Worm (Caenorhabditis elegans) whole organism, L4 larva: Measurements from ENCODE around the gene ZK863.8.
A peak's percentile ranks its signal among the peaks of the same experiment; 100 is the strongest.

Experiments used
- F10B5.3 ChIP-seq: sonication (generic microtip); optimal IDR thresholded peaks from 2 replicates; lab custom pipeline; 2016; ENCODE audit warnings: mild to moderate bottlenecking, missing genetic modification characterization, missing compliant biosample characterization
- F26F4.8 ChIP-seq: fragments of 200-800 bp; sonication (Bioruptor generic); conservative IDR thresholded peaks from 2 replicates; pipeline ENCODE4 v1.3.6; 2022; ENCODE audit warnings: missing genetic modification characterization, missing compliant biosample characterization
- F37D6.2 ChIP-seq: sonication (generic microtip); optimal IDR thresholded peaks from 2 replicates; lab custom pipeline; 2016; ENCODE audit warnings: mild to moderate bottlenecking, missing genetic modification characterization, missing compliant biosample characterization
- F44E2.7 ChIP-seq: fragments of 200-800 bp; sonication (Bioruptor generic); IDR thresholded peaks from 2 replicates; pipeline ENCODE4 v2.1.2; 2022; ENCODE audit warnings: missing genetic modification characterization, missing compliant biosample characterization
- T20F7.1 ChIP-seq: fragments of 200-800 bp; sonication (Bioruptor generic); optimal IDR thresholded peaks from 2 replicates; lab custom pipeline; 2018; ENCODE audit warnings: mild to moderate bottlenecking, missing genetic modification characterization, missing compliant biosample characterization
- Y48G9A.11 ChIP-seq: fragments of 200-800 bp; sonication (Bioruptor generic); IDR thresholded peaks from 2 replicates; pipeline ENCODE4 v1.3.6; 2022; ENCODE audit warnings: missing genetic modification reagents, missing genetic modification characterization, missing compliant biosample characterization
- Y5F2A.4 ChIP-seq: fragments of 200-800 bp; sonication (Bioruptor generic); optimal IDR thresholded peaks from 2 replicates; lab custom pipeline; 2018; ENCODE audit warnings: mild to moderate bottlenecking, missing genetic modification characterization, missing compliant biosample characterization
- Y75B8A.6 ChIP-seq: fragments of 200-800 bp; sonication (Bioruptor generic); IDR thresholded peaks from 2 replicates; pipeline ENCODE4 v1.3.6; 2022; ENCODE audit warnings: missing genetic modification reagents, missing genetic modification characterization, missing compliant biosample characterization
- ZK337.2 ChIP-seq: fragments of 200-800 bp; sonication (Bioruptor generic); IDR thresholded peaks from 2 replicates; pipeline ENCODE4 v1.3.6; 2022; ENCODE audit warnings: missing genetic modification reagents, missing genetic modification characterization, missing compliant biosample characterization
- aly-2 ChIP-seq: sonication (generic microtip); optimal IDR thresholded peaks from 2 replicates; lab custom pipeline; 2018; ENCODE audit warnings: missing biosample characterization, missing genetic modification characterization
- arid-1 ChIP-seq: fragments of 200-800 bp; sonication (Bioruptor generic); conservative IDR thresholded peaks from 2 replicates; pipeline ENCODE4 v1.3.6; 2022; ENCODE audit warnings: missing genetic modification reagents, missing genetic modification characterization, missing compliant biosample characterization
- ceh-20 ChIP-seq: fragments of 200-800 bp; sonication (Bioruptor generic); IDR thresholded peaks from 2 replicates; pipeline ENCODE4 v1.3.6; 2022; ENCODE audit warnings: missing genetic modification reagents, missing genetic modification characterization, missing compliant biosample characterization
- ceh-32 ChIP-seq: sonication (generic microtip); optimal IDR thresholded peaks from 2 replicates; lab custom pipeline; 2016; ENCODE audit warnings: mild to moderate bottlenecking, missing genetic modification characterization, missing compliant biosample characterization; ENCODE audit not compliant: poor library complexity
- ceh-82 ChIP-seq: sonication (generic microtip); optimal IDR thresholded peaks from 2 replicates; lab custom pipeline; 2017; ENCODE audit warnings: missing biosample characterization, missing genetic modification characterization
- daf-16 ChIP-seq, 3 experiments: sonication (generic microtip); optimal IDR thresholded peaks; 2 replicates each; lab custom pipeline; 2016 to 2017; ENCODE audit warnings: missing genetic modification characterization in 3 of 3, missing genetic modification reagents in 3 of 3, mild to moderate bottlenecking in 2 of 3, missing compliant biosample characterization in 2 of 3, missing biosample characterization in 1 of 3, moderate library complexity in 1 of 3
- dmd-6 ChIP-seq: fragments of 200-800 bp; sonication (Bioruptor generic); IDR thresholded peaks from 2 replicates; pipeline ENCODE4 v1.3.6; 2022; ENCODE audit warnings: missing genetic modification reagents, missing genetic modification characterization, missing compliant biosample characterization
- dpl-1 ChIP-seq: fragments of 150-350 bp; optimal IDR thresholded peaks from 2 replicates; lab custom pipeline; 2014; ENCODE audit warnings: missing biosample characterization, missing genetic modification reagents, missing genetic modification characterization
- dve-1 ChIP-seq: sonication (generic microtip); optimal IDR thresholded peaks from 2 replicates; lab custom pipeline; 2017; ENCODE audit warnings: antibody characterized with exemption, mild to moderate bottlenecking, missing genetic modification characterization, missing compliant biosample characterization; ENCODE audit not compliant: insufficient read depth
- egl-43 ChIP-seq: fragments of 200-800 bp; sonication (Bioruptor generic); IDR thresholded peaks from 2 replicates; pipeline ENCODE4 v1.3.6; 2022; ENCODE audit warnings: missing genetic modification reagents, missing genetic modification characterization, missing compliant biosample characterization
- hif-1 ChIP-seq, 2 experiments: sonication (generic microtip); optimal IDR thresholded peaks; 2 replicates each; lab custom pipeline; 2016 to 2017; ENCODE audit warnings: missing compliant biosample characterization in 2 of 2, missing genetic modification characterization in 2 of 2, missing genetic modification reagents in 2 of 2, missing genotype in 2 of 2, mild to moderate bottlenecking in 1 of 2
- hlh-30 ChIP-seq: sonication (generic microtip); optimal IDR thresholded peaks from 2 replicates; lab custom pipeline; 2017; ENCODE audit warnings: antibody characterized with exemption, mild to moderate bottlenecking, missing genetic modification characterization, missing compliant biosample characterization; ENCODE audit not compliant: insufficient read depth
- hmg-1.1 ChIP-seq: fragments of 200-800 bp; sonication (Bioruptor generic); IDR thresholded peaks from 2 replicates; pipeline ENCODE4 v1.3.6; 2022; ENCODE audit warnings: missing genetic modification reagents, missing genetic modification characterization, missing compliant biosample characterization
- lin-1 ChIP-seq: fragments of 200-800 bp; sonication (Bioruptor generic); IDR thresholded peaks from 2 replicates; pipeline ENCODE4 v1.3.6; 2022; ENCODE audit warnings: missing genetic modification reagents, missing genetic modification characterization, missing compliant biosample characterization
- lin-38 ChIP-seq: fragments of 200-800 bp; sonication (Bioruptor generic); IDR thresholded peaks from 2 replicates; pipeline ENCODE4 v1.3.6; 2022; ENCODE audit warnings: missing genetic modification reagents, missing genetic modification characterization, missing compliant biosample characterization
- lin-39 ChIP-seq: fragments of 150-350 bp; optimal IDR thresholded peaks from 2 replicates; lab custom pipeline; 2014; ENCODE audit warnings: missing biosample characterization, missing genetic modification reagents, missing genetic modification characterization
- lsy-2 ChIP-seq, 2 experiments: fragments of 150-350 bp in 1 of 2; sonication (generic microtip) in 1 of 2; optimal IDR thresholded peaks; 2 replicates each; lab custom pipeline; 2014 to 2017; ENCODE audit warnings: missing biosample characterization in 2 of 2, missing genetic modification characterization in 2 of 2
- mep-1 ChIP-seq: fragments of 150-350 bp; sonication (generic microtip); optimal IDR thresholded peaks from 3 replicates; lab custom pipeline; 2014; ENCODE audit warnings: missing biosample characterization, missing genetic modification characterization
- mes-2 ChIP-seq: sonication (generic microtip); optimal IDR thresholded peaks from 2 replicates; lab custom pipeline; 2016; ENCODE audit warnings: missing genotype, mild to moderate bottlenecking, missing genetic modification characterization, missing compliant biosample characterization; ENCODE audit not compliant: poor library complexity, severe bottlenecking
- mxl-2 ChIP-seq: fragments of 200-800 bp; sonication (Bioruptor generic); conservative IDR thresholded peaks from 2 replicates; pipeline ENCODE4 v1.3.6; 2022; ENCODE audit warnings: missing genetic modification reagents, missing genetic modification characterization, missing compliant biosample characterization
- mxl-3 ChIP-seq: fragments of 200-800 bp; sonication (Bioruptor generic); optimal IDR thresholded peaks from 2 replicates; lab custom pipeline; 2018; ENCODE audit warnings: mild to moderate bottlenecking, missing genetic modification characterization, missing compliant biosample characterization
- nhr-102 ChIP-seq: sonication (generic microtip); optimal IDR thresholded peaks from 2 replicates; lab custom pipeline; 2016; ENCODE audit warnings: mild to moderate bottlenecking, missing genetic modification characterization, moderate library complexity, missing compliant biosample characterization
- nhr-11 ChIP-seq: fragments of 150-350 bp; optimal IDR thresholded peaks from 2 replicates; lab custom pipeline; 2014; ENCODE audit warnings: missing biosample characterization, missing genetic modification characterization
- nhr-25 ChIP-seq: sonication (generic microtip); optimal IDR thresholded peaks from 2 replicates; lab custom pipeline; 2017; ENCODE audit warnings: missing genetic modification characterization, mild to moderate bottlenecking, missing compliant biosample characterization, antibody characterized with exemption, moderate library complexity, borderline replicate concordance; ENCODE audit not compliant: insufficient read depth
- nhr-28 ChIP-seq: fragments of 150-350 bp; optimal IDR thresholded peaks from 2 replicates; lab custom pipeline; 2014; ENCODE audit warnings: missing biosample characterization, missing genetic modification characterization
- nhr-48 ChIP-seq: sonication (generic microtip); optimal IDR thresholded peaks from 2 replicates; lab custom pipeline; 2016; ENCODE audit warnings: mild to moderate bottlenecking, missing genetic modification characterization, missing compliant biosample characterization
- nhr-6 ChIP-seq: fragments of 150-350 bp; optimal IDR thresholded peaks from 2 replicates; lab custom pipeline; 2014; ENCODE audit warnings: missing biosample characterization, missing genetic modification characterization
- rbr-2 ChIP-seq: sonication (generic microtip); optimal IDR thresholded peaks from 2 replicates; lab custom pipeline; 2016; ENCODE audit warnings: missing genotype, missing genetic modification characterization, missing compliant biosample characterization
- unc-130 ChIP-seq: sonication (generic microtip); optimal IDR thresholded peaks from 2 replicates; lab custom pipeline; 2016; ENCODE audit warnings: missing genetic modification reagents, missing genetic modification characterization, missing compliant biosample characterization
- zag-1 ChIP-seq: fragments of 150-350 bp; optimal IDR thresholded peaks from 2 replicates; lab custom pipeline; 2014; ENCODE audit warnings: missing biosample characterization, missing genetic modification characterization

Gene ZK863.8

DNA sequence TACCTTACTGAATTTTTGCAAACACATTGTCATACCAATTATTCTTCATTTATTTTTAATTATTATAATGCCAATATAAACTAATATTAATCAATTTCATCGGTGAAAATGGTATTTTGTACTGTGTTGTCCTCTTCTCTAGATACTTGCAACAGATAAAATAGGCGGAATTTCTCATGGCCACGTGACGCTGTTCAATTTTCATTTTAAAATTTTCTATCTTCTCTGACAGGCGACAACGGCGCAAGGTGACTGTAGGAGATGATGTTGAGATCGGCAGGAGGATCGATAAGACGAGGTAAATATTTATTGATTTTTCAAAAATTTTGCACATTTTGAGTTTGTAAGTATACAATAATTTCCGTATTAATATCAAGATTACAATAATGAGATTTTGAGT is 7.0 kb upstream of the ZK863.8 start, which contains the start of gene ogdh-2 (continued):
- TF ChIP-seq daf-16 (GFP tag; optimal IDR thresholded peaks at IDR 0.05; lab: Kevin White, UChicago) (no peak), daf-16 (tag; optimal IDR thresholded peaks at IDR 0.05; lab: Kevin White, UChicago) (no peak), mxl-2 (GFP tag; lab: Robert Waterston, UW) (no peak), egl-43 (no peak), Y75B8A.6 (GFP tag; lab: Robert Waterston, UW) (no peak), zag-1 (no peak), lin-39 (tag; lab: Kevin White, UChicago) (no peak), nhr-48 (tag; lab: Kevin White, UChicago) (no peak), aly-2 (tag; lab: Kevin White, UChicago) (no peak), ceh-32 (tag; lab: Kevin White, UChicago) (no peak), dmd-6 (no peak), lin-1 (GFP tag; lab: Robert Waterston, UW) (no peak), nhr-102 (tag; lab: Kevin White, UChicago) (no peak), Y5F2A.4 (GFP tag; lab: Kevin White, UChicago) (no peak), hlh-30 (tag; lab: Kevin White, UChicago) (peak; percentile 40), F37D6.2 (no peak), F44E2.7 (GFP tag; lab: Robert Waterston, UW) (no peak)

DNA sequence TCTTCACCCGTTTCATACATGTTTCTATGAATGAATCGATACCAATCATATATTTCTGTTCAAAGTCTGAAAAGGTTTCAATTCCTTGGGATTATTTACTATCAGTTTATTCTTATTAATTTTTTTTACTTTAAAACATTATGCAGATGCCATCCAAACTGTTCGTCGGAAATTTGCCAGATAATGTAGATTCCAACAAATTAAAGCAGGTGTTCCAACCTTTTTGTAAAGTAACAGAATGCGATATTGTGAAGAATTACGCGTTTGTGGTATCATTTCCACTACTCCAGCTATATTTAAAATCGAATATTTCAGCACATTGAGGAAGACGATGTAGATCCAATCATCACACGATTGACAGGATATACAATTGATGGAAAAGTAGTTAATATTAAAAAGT is 4.8 kb upstream of the ZK863.8 start, which contains the start of gene rnp-1:
Gene rnp-1, plus strand, starts transcription at position 145 of the 400 bp plus-strand sequence.
- TF ChIP-seq Y48G9A.11 (GFP tag; lab: Robert Waterston, UW), result peak; percentile 57
- TF ChIP-seq lin-38 (GFP tag; lab: Robert Waterston, UW), result peak; percentile 45
- TF ChIP-seq T20F7.1 (GFP tag; lab: Kevin White, UChicago), result peak; percentile 4
- no peak for TF ChIP-seq F10B5.3 (tag; lab: Kevin White, UChicago)

ce11 chrV:12190943-12191569 is 3.7 kb upstream of the ZK863.8 start, which contains the start of gene dpy-30:
Gene dpy-30 (plus strand): TSS chrV:12191519.
- TF ChIP-seq ceh-20 (GFP tag; lab: Robert Waterston, UW), result no peak
- TF ChIP-seq egl-43, result no peak
- TF ChIP-seq ceh-82, result no peak
- TF ChIP-seq lsy-2 (tag; optimal IDR thresholded peaks at IDR 0.05; lab: Kevin White, UChicago), result peak; percentile 64 to 97
- TF ChIP-seq lin-39 (tag; lab: Kevin White, UChicago), result no peak
- TF ChIP-seq hlh-30 (tag; lab: Kevin White, UChicago), result peak; percentile 84
- TF ChIP-seq T20F7.1 (GFP tag; lab: Kevin White, UChicago), result peak; percentile 76
- TF ChIP-seq ZK337.2, result no peak
- no peak for TF ChIP-seq mxl-3 (GFP tag; lab: Kevin White, UChicago)
- peak; percentile 48; the same call in 1 of the 2 replicates for TF ChIP-seq arid-1 (GFP tag; lab: Robert Waterston, UW)
- TF ChIP-seq nhr-11, result peak; percentile 2
- peak; percentile 56 for TF ChIP-seq mep-1 (tag; lab: Kevin White, UChicago)
- peak; percentile 71 for TF ChIP-seq dpl-1 (GFP tag; lab: Kevin White, UChicago)
- TF ChIP-seq nhr-6 (tag; lab: Kevin White, UChicago), result peak; percentile 84
- TF ChIP-seq dve-1, result peak; percentile 39
- peak; percentile 77 for TF ChIP-seq mes-2
- no peak for TF ChIP-seq unc-130 (GFP tag; lab: Kevin White, UChicago)
- TF ChIP-seq Y48G9A.11 (GFP tag; lab: Robert Waterston, UW), result peak; percentile 59; the same call in 1 of the 2 replicates
- peak; percentile 3 for TF ChIP-seq nhr-28 (tag; lab: Kevin White, UChicago)
- TF ChIP-seq lin-38 (GFP tag; lab: Robert Waterston, UW), result no peak; the same call in none of the 2 replicates
- TF ChIP-seq F26F4.8 (GFP tag; lab: Robert Waterston, UW), result no peak
- TF ChIP-seq hmg-1.1 (GFP tag; lab: Robert Waterston, UW), result 0 out of 2 replicates have a peak, but pooled peaks have one; percentile 43
- peak; percentile 22 for TF ChIP-seq rbr-2
- TF ChIP-seq hif-1 (tag; optimal IDR thresholded peaks at IDR 0.05; lab: Kevin White, UChicago), result no peak
- TF ChIP-seq nhr-25 (tag; lab: Kevin White, UChicago), result peak; percentile 34
- no peak for TF ChIP-seq daf-16 (GFP tag; optimal IDR thresholded peaks at IDR 0.05; lab: Kevin White, UChicago)
- peak; percentile 44 for TF ChIP-seq daf-16 (tag; optimal IDR thresholded peaks at IDR 0.05; lab: Kevin White, UChicago)
- TF ChIP-seq, all 104 proteins: peak for 16
